Worm (Caenorhabditis elegans): Measurements from ENCODE around the gene M02D8.2.

DNA sequence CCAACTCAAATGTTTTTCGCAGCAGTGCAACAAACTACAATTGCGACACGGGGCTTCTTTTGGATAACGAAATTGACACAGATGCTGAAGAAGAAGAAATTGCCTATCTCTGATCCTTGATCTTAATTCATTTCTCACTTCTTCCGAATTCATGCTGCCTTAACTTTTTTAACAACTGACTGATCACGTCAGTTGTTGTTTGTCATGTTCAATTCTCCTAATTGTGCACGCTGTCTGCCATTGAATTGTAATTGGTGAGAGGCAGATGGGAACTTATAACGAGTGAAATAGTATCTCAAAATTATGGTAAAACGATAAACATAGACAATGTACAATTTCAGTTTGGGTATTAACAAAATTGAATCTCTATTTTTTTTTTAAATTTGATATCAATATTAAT is 47.2 kb downstream of the M02D8.2 start:
- TF ChIP-seq ama-1 (optimal IDR thresholded peaks at IDR 0.05) (no peak), lin-39 (tag; optimal IDR thresholded peaks at IDR 0.05) (no peak), pha-4 (tag; optimal IDR thresholded peaks at IDR 0.05) (no peak), egl-27 (tag; optimal IDR thresholded peaks at IDR 0.05) (no peak), zag-1 (tag; optimal IDR thresholded peaks at IDR 0.05) (no peak)
